Comparison of ENCODE assay signal across 4 worm cellular contexts in the genomic region with DNA sequence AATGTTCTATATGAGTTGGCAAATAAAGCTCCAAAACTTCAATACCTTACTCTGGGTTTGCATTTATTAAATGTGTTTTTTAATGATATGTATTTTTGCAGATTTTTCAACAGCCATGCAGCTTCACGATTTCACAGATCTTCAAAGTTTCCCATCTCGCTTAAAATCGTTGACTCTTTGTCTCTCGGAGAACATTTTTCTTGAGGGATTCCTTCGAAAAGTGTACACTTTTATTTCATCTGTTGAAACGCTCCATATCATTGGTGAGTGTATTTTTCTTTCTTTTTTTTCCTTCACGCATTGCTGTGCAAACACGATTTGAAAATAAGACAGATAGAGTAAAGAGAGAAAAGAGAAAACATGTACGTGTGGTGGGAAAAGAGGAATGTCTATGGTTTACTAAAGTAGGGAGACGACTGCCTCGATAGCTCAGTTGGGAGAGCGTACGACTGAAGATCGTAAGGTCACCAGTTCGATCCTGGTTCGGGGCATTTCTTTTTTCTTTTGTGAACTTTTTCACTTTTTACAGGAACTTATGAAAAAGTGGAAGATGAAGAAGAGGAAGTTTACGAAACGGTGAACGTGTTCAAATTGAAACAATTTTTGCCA.
A peak's percentile ranks its signal among the peaks of the same experiment; 100 is the strongest.
TF ChIP-seq lines count a peak whose summit lies in the region.

No protein-coding gene starts in this region.

TF ChIP-seq in whole organism, L2 larva, 48 proteins besides CTCF, POLR2A, EP300 and RAD21 (continues in another document):
- TF ChIP-seq nhr-237 (tag; optimal IDR thresholded peaks at IDR 0.05; lab: Kevin White, UChicago) (no peak), dmd-4 (tag; optimal IDR thresholded peaks at IDR 0.05; lab: Kevin White, UChicago) (no peak), unc-55 (GFP tag; optimal IDR thresholded peaks at IDR 0.05; lab: Kevin White, UChicago) (peak; percentile 81), aly-2 (tag; optimal IDR thresholded peaks at IDR 0.05; lab: Kevin White, UChicago) (no peak), ceh-82 (tag; optimal IDR thresholded peaks at IDR 0.05; lab: Kevin White, UChicago) (no peak), nhr-11 (tag; optimal IDR thresholded peaks at IDR 0.05; lab: Kevin White, UChicago) (peak; percentile 15), lin-13 (GFP tag; optimal IDR thresholded peaks at IDR 0.05; lab: Kevin White, UChicago) (peak; percentile 61), egl-27 (tag; optimal IDR thresholded peaks at IDR 0.05; lab: Kevin White, UChicago) (peak; percentile 70), unc-62 (GFP tag; optimal IDR thresholded peaks at IDR 0.05; lab: Kevin White, UChicago) (no peak), alr-1 (tag; optimal IDR thresholded peaks at IDR 0.05; lab: Kevin White, UChicago) (no peak), nhr-77 (tag; optimal IDR thresholded peaks at IDR 0.05; lab: Kevin White, UChicago) (no peak), unc-39 (tag; optimal IDR thresholded peaks at IDR 0.05; lab: Kevin White, UChicago) (no peak), nhr-25 (tag; optimal IDR thresholded peaks at IDR 0.05; lab: Kevin White, UChicago) (no peak), ama-1 (optimal IDR thresholded peaks at IDR 0.05; lab: Kevin White, UChicago) (no peak), ceh-16 (tag; optimal IDR thresholded peaks at IDR 0.05; lab: Kevin White, UChicago) (no peak), fos-1 (tag; optimal IDR thresholded peaks at IDR 0.05; lab: Kevin White, UChicago) (peak; percentile 46), gmeb-1 (tag; optimal IDR thresholded peaks at IDR 0.05; lab: Kevin White, UChicago) (peak; percentile 66), ztf-1 (GFP tag; conservative IDR thresholded peaks at IDR 0.05; lab: Robert Waterston, UW) (no peak), ztf-4 (tag; optimal IDR thresholded peaks at IDR 0.05; lab: Kevin White, UChicago) (no peak), mdl-1 (tag; optimal IDR thresholded peaks at IDR 0.05; lab: Kevin White, UChicago) (peak in 1 of 2 experiments; percentile 1), elt-3 (tag; optimal IDR thresholded peaks at IDR 0.05; lab: Kevin White, UChicago) (no peak), elt-1 (tag; optimal IDR thresholded peaks at IDR 0.05; lab: Kevin White, UChicago) (no peak)

TF ChIP-seq in whole organism, L4 larva, 104 proteins besides CTCF, POLR2A, EP300 and RAD21 (continues in another document):
- no peak for TF ChIP-seq zfp-2 (tag; optimal IDR thresholded peaks at IDR 0.05; lab: Kevin White, UChicago)
- TF ChIP-seq unc-130 (GFP tag; optimal IDR thresholded peaks at IDR 0.05; lab: Kevin White, UChicago): peak; percentile 41
- TF ChIP-seq daf-12 (tag; optimal IDR thresholded peaks at IDR 0.05; lab: Kevin White, UChicago): no peak
- TF ChIP-seq hif-1 (tag; optimal IDR thresholded peaks at IDR 0.05; lab: Kevin White, UChicago): no peak
- peak; percentile 60 for TF ChIP-seq ztf-7 (tag; optimal IDR thresholded peaks at IDR 0.05; lab: Kevin White, UChicago)
- peak; percentile 51 for TF ChIP-seq F10B5.3 (tag; optimal IDR thresholded peaks at IDR 0.05; lab: Kevin White, UChicago)
- peak; percentile 95 for TF ChIP-seq pha-4 (GFP tag; IDR thresholded peaks at IDR 0.05; lab: Robert Waterston, UW)
- TF ChIP-seq pha-4 (tag; optimal IDR thresholded peaks at IDR 0.05; lab: Kevin White, UChicago): no peak
- TF ChIP-seq lir-3 (tag; optimal IDR thresholded peaks at IDR 0.05; lab: Kevin White, UChicago): peak; percentile 37
- no peak for TF ChIP-seq lin-15B (tag; optimal IDR thresholded peaks at IDR 0.05; lab: Kevin White, UChicago)
- TF ChIP-seq ceh-82 (tag; optimal IDR thresholded peaks at IDR 0.05; lab: Kevin White, UChicago): no peak
- no peak for TF ChIP-seq ceh-28 (tag; optimal IDR thresholded peaks at IDR 0.05; lab: Kevin White, UChicago)
- TF ChIP-seq saeg-2 (GFP tag; IDR thresholded peaks at IDR 0.05; lab: Robert Waterston, UW): peak; percentile 84
- peak; percentile 46 for TF ChIP-seq sdz-12 (GFP tag; optimal IDR thresholded peaks at IDR 0.05; lab: Kevin White, UChicago)
- TF ChIP-seq ceh-20 (GFP tag; IDR thresholded peaks at IDR 0.05; lab: Robert Waterston, UW): peak; percentile 79
- peak; percentile 30 for TF ChIP-seq ces-1 (GFP tag; optimal IDR thresholded peaks at IDR 0.05; lab: Kevin White, UChicago)
- peak; percentile 96 for TF ChIP-seq arid-1 (GFP tag; conservative IDR thresholded peaks at IDR 0.05; lab: Robert Waterston, UW)
- no peak for TF ChIP-seq attf-4 (tag; optimal IDR thresholded peaks at IDR 0.05; lab: Kevin White, UChicago)
- peak; percentile 67 for TF ChIP-seq spr-3 (GFP tag; optimal IDR thresholded peaks at IDR 0.05; lab: Kevin White, UChicago)
- TF ChIP-seq zag-1 (tag; optimal IDR thresholded peaks at IDR 0.05; lab: Kevin White, UChicago): no peak
- TF ChIP-seq rbr-2 (tag; optimal IDR thresholded peaks at IDR 0.05; lab: Kevin White, UChicago): peak; percentile 68
- peak; percentile 72; the same call in 1 of the 2 replicates for TF ChIP-seq D1046.2 (GFP tag; IDR thresholded peaks at IDR 0.05; lab: Robert Waterston, UW)

TF ChIP-seq in whole organism, late embryonic, 69 proteins besides CTCF, POLR2A, EP300 and RAD21 (continues in another document):
- peak; percentile 79 for TF ChIP-seq T23F11.4 (GFP tag; optimal IDR thresholded peaks at IDR 0.05; lab: Kevin White, UChicago)
- TF ChIP-seq ref-2 (tag; optimal IDR thresholded peaks at IDR 0.05; lab: Kevin White, UChicago): peak; percentile 92
- TF ChIP-seq ceh-9 (tag; optimal IDR thresholded peaks at IDR 0.05; lab: Kevin White, UChicago): peak; percentile 61
- TF ChIP-seq ceh-22 (tag; optimal IDR thresholded peaks at IDR 0.05; lab: Kevin White, UChicago): no peak
- no peak for TF ChIP-seq pha-4 (tag; optimal IDR thresholded peaks at IDR 0.05; lab: Kevin White, UChicago)
- peak; percentile 67 for TF ChIP-seq fax-1 (tag; optimal IDR thresholded peaks at IDR 0.05; lab: Kevin White, UChicago)
- TF ChIP-seq ceh-30 (tag; optimal IDR thresholded peaks at IDR 0.05; lab: Kevin White, UChicago): no peak
- TF ChIP-seq K09A11.1 (tag; optimal IDR thresholded peaks at IDR 0.05; lab: Kevin White, UChicago; ENCODE audit: insufficient read depth): peak; percentile 73
- TF ChIP-seq hlh-13 (GFP tag; optimal IDR thresholded peaks at IDR 0.05; lab: Kevin White, UChicago): peak; percentile 83
- peak; percentile 77 for TF ChIP-seq ztf-16 (tag; optimal IDR thresholded peaks at IDR 0.05; lab: Kevin White, UChicago)
- peak; percentile 44 for TF ChIP-seq nfya-1 (tag; optimal IDR thresholded peaks at IDR 0.05; lab: Kevin White, UChicago)
- peak; percentile 87 for TF ChIP-seq ttx-3 (tag; optimal IDR thresholded peaks at IDR 0.05; lab: Kevin White, UChicago)
- peak; percentile 77 for TF ChIP-seq hlh-15 (tag; optimal IDR thresholded peaks at IDR 0.05; lab: Kevin White, UChicago)
- TF ChIP-seq lim-6 (tag; optimal IDR thresholded peaks at IDR 0.05; lab: Kevin White, UChicago): peak; percentile 73
- no peak for TF ChIP-seq pax-1 (tag; optimal IDR thresholded peaks at IDR 0.05; lab: Kevin White, UChicago)
- peak; percentile 80 for TF ChIP-seq ceh-48 (tag; optimal IDR thresholded peaks at IDR 0.05; lab: Kevin White, UChicago)
- no peak for TF ChIP-seq nhr-11 (tag; optimal IDR thresholded peaks at IDR 0.05; lab: Kevin White, UChicago)
- TF ChIP-seq odd-2 (tag; optimal IDR thresholded peaks at IDR 0.05; lab: Kevin White, UChicago): peak; percentile 49
- TF ChIP-seq pros-1 (tag; optimal IDR thresholded peaks at IDR 0.05; lab: Kevin White, UChicago): no peak
- TF ChIP-seq hlh-30 (tag; optimal IDR thresholded peaks at IDR 0.05; lab: Kevin White, UChicago; ENCODE audit: insufficient read depth): peak; percentile 25
- peak; percentile 84 for TF ChIP-seq unc-86 (tag; optimal IDR thresholded peaks at IDR 0.05; lab: Kevin White, UChicago)
- TF ChIP-seq sdc-2 (tag; optimal IDR thresholded peaks at IDR 0.05; lab: Kevin White, UChicago): peak; percentile 88
- TF ChIP-seq mec-3 (tag; optimal IDR thresholded peaks at IDR 0.05; lab: Kevin White, UChicago; ENCODE audit: borderline replicate concordance): no peak

TF ChIP-seq in whole organism, mixed stage, embryonic, 35 proteins besides CTCF, POLR2A, EP300 and RAD21 (continues in another document):
- TF ChIP-seq snpc-4 (tag; optimal IDR thresholded peaks at IDR 0.05; lab: Kevin White, UChicago): no peak
- peak; percentile 76 for TF ChIP-seq tbx-8 (GFP tag; optimal IDR thresholded peaks at IDR 0.05; lab: Kevin White, UChicago)
- TF ChIP-seq unc-120 (tag; optimal IDR thresholded peaks at IDR 0.05; lab: Kevin White, UChicago; ENCODE audit: poor library complexity, severe bottlenecking): peak; percentile 87
- peak; percentile 93 for TF ChIP-seq ceh-83 (GFP tag; optimal IDR thresholded peaks at IDR 0.05; lab: Kevin White, UChicago)
- peak; percentile 13 for TF ChIP-seq ceh-39 (tag; optimal IDR thresholded peaks at IDR 0.05; lab: Kevin White, UChicago)
- no peak for TF ChIP-seq zip-8 (tag; optimal IDR thresholded peaks at IDR 0.05; lab: Kevin White, UChicago)
- no peak for TF ChIP-seq nhr-76 (tag; optimal IDR thresholded peaks at IDR 0.05; lab: Kevin White, UChicago)
- peak; percentile 95 for TF ChIP-seq mls-2 (tag; optimal IDR thresholded peaks at IDR 0.05; lab: Kevin White, UChicago)
- no peak for TF ChIP-seq elt-1 (tag; optimal IDR thresholded peaks at IDR 0.05; lab: Kevin White, UChicago; ENCODE audit: borderline replicate concordance, insufficient read depth)
- TF ChIP-seq nhr-12 (tag; optimal IDR thresholded peaks at IDR 0.05; lab: Kevin White, UChicago): no peak
- TF ChIP-seq ham-2 (GFP tag; optimal IDR thresholded peaks at IDR 0.05; lab: Kevin White, UChicago): peak; percentile 76
- TF ChIP-seq sptf-1 (tag; optimal IDR thresholded peaks at IDR 0.05; lab: Kevin White, UChicago): peak; percentile 94
- peak; percentile 43 for TF ChIP-seq nhr-28 (tag; optimal IDR thresholded peaks at IDR 0.05; lab: Kevin White, UChicago)
- peak; percentile 52 for TF ChIP-seq ces-1 (GFP tag; optimal IDR thresholded peaks at IDR 0.05; lab: Kevin White, UChicago)
- no peak for TF ChIP-seq mab-5 (tag; optimal IDR thresholded peaks at IDR 0.05; lab: Kevin White, UChicago)
- TF ChIP-seq unc-39 (tag; optimal IDR thresholded peaks at IDR 0.05; lab: Kevin White, UChicago): peak; percentile 19
- TF ChIP-seq cnd-1 (tag; optimal IDR thresholded peaks at IDR 0.05; lab: Kevin White, UChicago): peak; percentile 86
- TF ChIP-seq nhr-237 (tag; optimal IDR thresholded peaks at IDR 0.05; lab: Kevin White, UChicago): peak; percentile 43
- no peak for TF ChIP-seq elt-3 (tag; optimal IDR thresholded peaks at IDR 0.05; lab: Kevin White, UChicago)
- TF ChIP-seq sem-2 (GFP tag; optimal IDR thresholded peaks at IDR 0.05; lab: Kevin White, UChicago): peak; percentile 78
- TF ChIP-seq ztf-11 (tag; optimal IDR thresholded peaks at IDR 0.05; lab: Kevin White, UChicago): no peak
- peak; percentile 28 for TF ChIP-seq lsy-2 (tag; optimal IDR thresholded peaks at IDR 0.05; lab: Kevin White, UChicago)
- no peak for TF ChIP-seq nhr-2 (tag; optimal IDR thresholded peaks at IDR 0.05; lab: Kevin White, UChicago)
- peak; percentile 84 for TF ChIP-seq bed-3 (GFP tag; optimal IDR thresholded peaks at IDR 0.05; lab: Kevin White, UChicago)
- peak; percentile 57 for TF ChIP-seq flh-1 (GFP tag; optimal IDR thresholded peaks at IDR 0.05; lab: Kevin White, UChicago)
- no peak for TF ChIP-seq lin-13 (tag; optimal IDR thresholded peaks at IDR 0.05; lab: Kevin White, UChicago)
- peak; percentile 91 for TF ChIP-seq drap-1 (GFP tag; optimal IDR thresholded peaks at IDR 0.05; lab: Kevin White, UChicago)
